In the genomic region with DNA sequence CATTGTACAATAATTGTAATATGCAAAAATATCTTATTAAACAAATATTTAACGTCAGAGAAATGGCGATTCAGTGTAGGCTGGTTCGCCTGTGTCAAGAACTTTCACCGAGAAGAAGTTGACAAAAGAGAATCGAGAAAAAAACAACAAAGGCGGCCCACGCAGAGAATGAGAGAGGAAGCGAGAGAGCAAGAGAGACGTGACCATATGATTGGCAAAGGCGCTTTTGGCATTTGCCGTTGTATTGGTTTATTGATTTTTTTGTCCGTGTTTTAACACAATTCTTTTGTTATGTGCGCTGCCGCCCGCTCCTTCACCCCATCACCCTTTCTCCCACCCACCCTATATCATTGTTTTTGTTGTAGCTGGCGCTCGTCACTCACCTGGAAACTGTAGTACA, we compare ENCODE assay signal across 5 fruit fly cellular contexts.
TF ChIP-seq lines count a peak whose summit lies in the region.

No protein-coding gene starts in this region.

- TF ChIP-seq CTCF in whole organism, embryonic (GFP tag; optimal IDR thresholded peaks at IDR 0.05; lab: Kevin White, UChicago) = no peak

TF ChIP-seq in whole organism, adult, 20 proteins besides CTCF, POLR2A, EP300 and RAD21:
- peak; percentile 17 for TF ChIP-seq CG12768 (GFP tag; optimal IDR thresholded peaks at IDR 0.05; lab: Kevin White, UChicago)
- TF ChIP-seq bab1 (GFP tag; optimal IDR thresholded peaks at IDR 0.05; lab: Kevin White, UChicago) = peak; percentile 10
- no peak for TF ChIP-seq ovo (GFP tag; optimal IDR thresholded peaks at IDR 0.05; lab: Kevin White, UChicago)

TF ChIP-seq in whole organism, embryonic, 481 proteins besides CTCF, POLR2A, EP300 and RAD21 (continues in another document):
- TF ChIP-seq CG10462 (GFP tag; optimal IDR thresholded peaks at IDR 0.05; lab: Kevin White, UChicago) = no peak
- peak; percentile 36 for TF ChIP-seq psq (GFP tag; optimal IDR thresholded peaks at IDR 0.05; lab: Kevin White, UChicago)
- no peak for TF ChIP-seq hkb (optimal IDR thresholded peaks at IDR 0.05; lab: Kevin White, UChicago)
- TF ChIP-seq hkb (GFP tag; IDR thresholded peaks at IDR 0.05; lab: Robert Waterston, UW) = no peak
- no peak for TF ChIP-seq zfh1 (GFP tag; IDR thresholded peaks at IDR 0.05; lab: Robert Waterston, UW)
- TF ChIP-seq pfk (GFP tag; optimal IDR thresholded peaks at IDR 0.05; lab: Kevin White, UChicago) = peak; percentile 16
- no peak for TF ChIP-seq org-1 (GFP tag; optimal IDR thresholded peaks at IDR 0.05; lab: Kevin White, UChicago)
- 0 out of 2 replicates have a peak, but pooled peaks have one; percentile 13 for TF ChIP-seq CG4360 (GFP tag; IDR thresholded peaks at IDR 0.05; lab: Robert Waterston, UW)
- no peak for TF ChIP-seq Ravus (GFP tag; IDR thresholded peaks at IDR 0.05; lab: Robert Waterston, UW)
- no peak for TF ChIP-seq ap (GFP tag; IDR thresholded peaks at IDR 0.05; lab: Robert Waterston, UW)
- peak; percentile 14 for TF ChIP-seq CG15514 (GFP tag; optimal IDR thresholded peaks at IDR 0.05; lab: Kevin White, UChicago)
- TF ChIP-seq Dad (GFP tag; optimal IDR thresholded peaks at IDR 0.05; lab: Kevin White, UChicago) = no peak
- no peak for TF ChIP-seq CG8944 (GFP tag; optimal IDR thresholded peaks at IDR 0.05; lab: Kevin White, UChicago)
- no peak for TF ChIP-seq Kr (GFP tag; optimal IDR thresholded peaks at IDR 0.05; lab: Kevin White, UChicago)
- peak; percentile 70 for TF ChIP-seq crol (GFP tag; IDR thresholded peaks at IDR 0.05; lab: Robert Waterston, UW)
- TF ChIP-seq sim (GFP tag; IDR thresholded peaks at IDR 0.05; lab: Robert Waterston, UW) = peak; percentile 28; the same call in 1 of the 2 replicates
- TF ChIP-seq MBD-R2 (GFP tag; IDR thresholded peaks at IDR 0.05; lab: Robert Waterston, UW) = peak; percentile 28; the same call in 1 of the 2 replicates
- TF ChIP-seq jing (GFP tag; optimal IDR thresholded peaks at IDR 0.05; lab: Kevin White, UChicago) = no peak
- peak; percentile 42 for TF ChIP-seq cg (GFP tag; optimal IDR thresholded peaks at IDR 0.05; lab: Kevin White, UChicago)
- TF ChIP-seq Trl (optimal IDR thresholded peaks at IDR 0.05; lab: Kevin White, UChicago) = peak; percentile 62 to 70
- TF ChIP-seq Trl (GFP tag; optimal IDR thresholded peaks at IDR 0.05; lab: Kevin White, UChicago) = no peak

TF ChIP-seq in whole organism, prepupa, 60 proteins besides CTCF, POLR2A, EP300 and RAD21 (continues in another document):
- TF ChIP-seq CG8119 (GFP tag; IDR thresholded peaks at IDR 0.05; lab: Robert Waterston, UW) = peak; percentile 22; the same call in 1 of the 3 replicates
- 0 out of 2 replicates have a peak, but pooled peaks have one; percentile 12 for TF ChIP-seq CG15336 (GFP tag; IDR thresholded peaks at IDR 0.05; lab: Robert Waterston, UW)
- TF ChIP-seq CG10631 (GFP tag; optimal IDR thresholded peaks at IDR 0.05; lab: Kevin White, UChicago) = no peak
- TF ChIP-seq Hr4 (GFP tag; optimal IDR thresholded peaks at IDR 0.05; lab: Kevin White, UChicago) = no peak
- TF ChIP-seq pdm3 (GFP tag; optimal IDR thresholded peaks at IDR 0.05; lab: Kevin White, UChicago) = no peak
- TF ChIP-seq CG32006 (GFP tag; optimal IDR thresholded peaks at IDR 0.05; lab: Kevin White, UChicago) = no peak
- TF ChIP-seq dac (GFP tag; optimal IDR thresholded peaks at IDR 0.05; lab: Kevin White, UChicago) = no peak
- no peak for TF ChIP-seq Sox15 (GFP tag; optimal IDR thresholded peaks at IDR 0.05; lab: Kevin White, UChicago)
- peak; percentile 54 for TF ChIP-seq esn (GFP tag; optimal IDR thresholded peaks at IDR 0.05; lab: Kevin White, UChicago)
- TF ChIP-seq svp (GFP tag; lab: Kevin White, UChicago) = no peak
- TF ChIP-seq Sox102F (GFP tag; optimal IDR thresholded peaks at IDR 0.05; lab: Kevin White, UChicago) = no peak
- TF ChIP-seq Ets21C (GFP tag; optimal IDR thresholded peaks at IDR 0.05; lab: Kevin White, UChicago) = no peak
- no peak for TF ChIP-seq Met (GFP tag; optimal IDR thresholded peaks at IDR 0.05; lab: Kevin White, UChicago)
- TF ChIP-seq CG7368 (GFP tag; optimal IDR thresholded peaks at IDR 0.05; lab: Kevin White, UChicago) = no peak
- TF ChIP-seq CG6276 (GFP tag; optimal IDR thresholded peaks at IDR 0.05; lab: Kevin White, UChicago) = no peak
- TF ChIP-seq eg (GFP tag; IDR thresholded peaks at IDR 0.05; lab: Robert Waterston, UW) = no peak
- no peak for TF ChIP-seq Hr38 (GFP tag; optimal IDR thresholded peaks at IDR 0.05; lab: Kevin White, UChicago)
- TF ChIP-seq Ets96B (tag; optimal IDR thresholded peaks at IDR 0.05; lab: Kevin White, UChicago) = no peak
- no peak for TF ChIP-seq CG16779 (tag; optimal IDR thresholded peaks at IDR 0.05; lab: Kevin White, UChicago)
- no peak for TF ChIP-seq CG1621 (tag; optimal IDR thresholded peaks at IDR 0.05; lab: Kevin White, UChicago)
- peak; percentile 58 for TF ChIP-seq CG6854 (GFP tag; optimal IDR thresholded peaks at IDR 0.05; lab: Kevin White, UChicago)
- TF ChIP-seq CG8319 (GFP tag; optimal IDR thresholded peaks at IDR 0.05; lab: Kevin White, UChicago) = no peak
- no peak for TF ChIP-seq CG10669 (GFP tag; optimal IDR thresholded peaks at IDR 0.05; lab: Kevin White, UChicago)

TF ChIP-seq in whole organism, pupa, 21 proteins besides CTCF, POLR2A, EP300 and RAD21:
- peak; percentile 19 for TF ChIP-seq CG15710 (tag; optimal IDR thresholded peaks at IDR 0.05; lab: Kevin White, UChicago)
- TF ChIP-seq CG14655 (GFP tag; optimal IDR thresholded peaks at IDR 0.05; lab: Kevin White, UChicago) = no peak
- no peak for TF ChIP-seq CG13204 (GFP tag; optimal IDR thresholded peaks at IDR 0.05; lab: Kevin White, UChicago)
- 0 out of 3 replicates have a peak, but pooled peaks have one; percentile 34 for TF ChIP-seq CG4496 (GFP tag; IDR thresholded peaks at IDR 0.05; lab: Robert Waterston, UW)
- peak; percentile 73 for TF ChIP-seq gl (tag; optimal IDR thresholded peaks at IDR 0.05; lab: Kevin White, UChicago)
- TF ChIP-seq CG9948 (tag; optimal IDR thresholded peaks at IDR 0.05; lab: Kevin White, UChicago) = peak; percentile 0
- TF ChIP-seq EcR (GFP tag; optimal IDR thresholded peaks at IDR 0.05; lab: Kevin White, UChicago) = peak; percentile 52
- TF ChIP-seq Snoo (tag; optimal IDR thresholded peaks at IDR 0.05; lab: Kevin White, UChicago) = no peak

TF ChIP-seq in whole organism, wandering third instar larva, 38 proteins besides CTCF, POLR2A, EP300 and RAD21:
- no peak for TF ChIP-seq woc (GFP tag; optimal IDR thresholded peaks at IDR 0.05; lab: Kevin White, UChicago)
- peak; percentile 88 for TF ChIP-seq psq (GFP tag; optimal IDR thresholded peaks at IDR 0.05; lab: Kevin White, UChicago)
- TF ChIP-seq jim (GFP tag; optimal IDR thresholded peaks at IDR 0.05; lab: Kevin White, UChicago) = no peak
- TF ChIP-seq fru (GFP tag; optimal IDR thresholded peaks at IDR 0.05; lab: Kevin White, UChicago) = no peak
- TF ChIP-seq h (GFP tag; optimal IDR thresholded peaks at IDR 0.05; lab: Kevin White, UChicago) = peak; percentile 12
- no peak for TF ChIP-seq Dfd (GFP tag; optimal IDR thresholded peaks at IDR 0.05; lab: Kevin White, UChicago)
- no peak for TF ChIP-seq Rel (GFP tag; optimal IDR thresholded peaks at IDR 0.05; lab: Kevin White, UChicago)
- TF ChIP-seq Rel (tag; optimal IDR thresholded peaks at IDR 0.05; lab: Kevin White, UChicago) = peak; percentile 17
- TF ChIP-seq OdsH (GFP tag; optimal IDR thresholded peaks at IDR 0.05; lab: Kevin White, UChicago) = peak; percentile 26
- TF ChIP-seq dsf (GFP tag; optimal IDR thresholded peaks at IDR 0.05; lab: Kevin White, UChicago; ENCODE audit: borderline replicate concordance) = no peak
- TF ChIP-seq CG32264 (GFP tag; optimal IDR thresholded peaks at IDR 0.05; lab: Kevin White, UChicago) = no peak
- TF ChIP-seq ey (GFP tag; optimal IDR thresholded peaks at IDR 0.05; lab: Kevin White, UChicago) = no peak
- peak in 1 of 2 experiments; percentile 48 for TF ChIP-seq dl (GFP tag; optimal IDR thresholded peaks at IDR 0.05; lab: Kevin White, UChicago; ENCODE audit: insufficient read depth in 1 of 2, partially characterized antibody in 2 of 2)
- TF ChIP-seq Hr83 (GFP tag; optimal IDR thresholded peaks at IDR 0.05; lab: Kevin White, UChicago; ENCODE audit: poor library complexity, severe bottlenecking) = no peak
- TF ChIP-seq GATAd (GFP tag; optimal IDR thresholded peaks at IDR 0.05; lab: Kevin White, UChicago) = no peak
- peak; percentile 67 for TF ChIP-seq Dif (GFP tag; optimal IDR thresholded peaks at IDR 0.05; lab: Kevin White, UChicago; ENCODE audit: partially characterized antibody)
